Worm (Caenorhabditis elegans): ENCODE measurements around the gene cul-2.

cul-2 gene

ce11 chrIII:13643534-13643933 is 43.5 kb upstream of the cul-2 start, which contains the start of the genes drr-2 and set-16 (continued):
- TF ChIP-seq ztf-7 (tag; optimal IDR thresholded peaks at IDR 0.05) (peak; percentile 89), saeg-2 (GFP tag; IDR thresholded peaks at IDR 0.05) (peak; percentile 97), pha-4 (GFP tag; IDR thresholded peaks at IDR 0.05) (peak; percentile 99), pha-4 (tag; optimal IDR thresholded peaks at IDR 0.05) (no peak), ces-1 (GFP tag; optimal IDR thresholded peaks at IDR 0.05) (peak; percentile 87), ztf-11 (tag; optimal IDR thresholded peaks at IDR 0.05) (peak; percentile 20), F10B5.3 (tag; optimal IDR thresholded peaks at IDR 0.05) (peak; percentile 95), egl-27 (tag; optimal IDR thresholded peaks at IDR 0.05) (peak; percentile 55), mdl-1 (tag; optimal IDR thresholded peaks at IDR 0.05) (peak; percentile 45 to 82), daf-12 (tag; optimal IDR thresholded peaks at IDR 0.05) (no peak), pqm-1 (tag; optimal IDR thresholded peaks at IDR 0.05) (no peak), dmd-6 (GFP tag; IDR thresholded peaks at IDR 0.05) (peak; percentile 99), hmg-1.1 (GFP tag; IDR thresholded peaks at IDR 0.05) (peak; percentile 99), nhr-10 (tag; optimal IDR thresholded peaks at IDR 0.05) (peak; percentile 94), set-16 (GFP tag; IDR thresholded peaks at IDR 0.05) (peak; percentile 85), lin-38 (GFP tag; IDR thresholded peaks at IDR 0.05) (peak; percentile 96), mes-2 (tag; optimal IDR thresholded peaks at IDR 0.05; ENCODE audit: poor library complexity, severe bottlenecking) (peak; percentile 96), gei-8 (GFP tag; optimal IDR thresholded peaks at IDR 0.05) (peak; percentile 87), zfp-3 (GFP tag; conservative IDR thresholded peaks at IDR 0.05) (peak; percentile 99), ceh-20 (GFP tag; IDR thresholded peaks at IDR 0.05) (peak; percentile 99), spr-1 (tag; optimal IDR thresholded peaks at IDR 0.05) (peak; percentile 96), lsy-2 (tag; optimal IDR thresholded peaks at IDR 0.05) (peak; percentile 90 to 97), lin-15B (tag; optimal IDR thresholded peaks at IDR 0.05) (peak; percentile 95), sdz-12 (GFP tag; optimal IDR thresholded peaks at IDR 0.05) (peak; percentile 12), hlh-30 (tag; optimal IDR thresholded peaks at IDR 0.05; ENCODE audit: insufficient read depth) (peak; percentile 92), lin-13 (GFP tag; optimal IDR thresholded peaks at IDR 0.05) (peak; percentile 99), nhr-6 (tag; optimal IDR thresholded peaks at IDR 0.05) (peak; percentile 99), nhr-77 (tag; optimal IDR thresholded peaks at IDR 0.05) (peak; percentile 98), zip-2 (tag; optimal IDR thresholded peaks at IDR 0.05) (peak; percentile 83), hlh-11 (tag; optimal IDR thresholded peaks at IDR 0.05) (peak; percentile 100), duxl-1 (tag; optimal IDR thresholded peaks at IDR 0.05; ENCODE audit: poor library complexity) (peak; percentile 96), vab-7 (GFP tag; IDR thresholded peaks at IDR 0.05) (peak; percentile 80), dmd-8 (GFP tag; IDR thresholded peaks at IDR 0.05) (0 out of 2 replicates have a peak, but pooled peaks have one; percentile 51), lin-39 (tag; optimal IDR thresholded peaks at IDR 0.05) (no peak), nhr-11 (tag; optimal IDR thresholded peaks at IDR 0.05) (peak; percentile 99), madf-5 (GFP tag; IDR thresholded peaks at IDR 0.05) (peak; percentile 44 to 84; a peak in 1 of 4 replicates)

ce11 chrIII:13644279-13644678 is 42.8 kb upstream of the cul-2 start:
- peak; percentile 59 for TF ChIP-seq set-16 (GFP tag; IDR thresholded peaks at IDR 0.05)
- no peak for TF ChIP-seq Y75B8A.6 (GFP tag; IDR thresholded peaks at IDR 0.05)

ce11 chrIII:13645885-13646488 is 41.1 kb upstream of the cul-2 start:
- TF ChIP-seq egl-43 (GFP tag; IDR thresholded peaks at IDR 0.05) (peak; percentile 50; the same call in 1 of the 2 replicates), T26A8.4 (GFP tag; IDR thresholded peaks at IDR 0.05) (no peak), lim-7 (GFP tag; IDR thresholded peaks at IDR 0.05) (0 out of 2 replicates have a peak, but pooled peaks have one; percentile 31), D1046.2 (GFP tag; IDR thresholded peaks at IDR 0.05) (0 out of 2 replicates have a peak, but pooled peaks have one; percentile 33), set-16 (GFP tag; IDR thresholded peaks at IDR 0.05) (peak; percentile 90)
